Fruit fly (Drosophila melanogaster): ENCODE results near the gene CG32095.
A peak's percentile ranks its signal among the peaks of the same experiment; 100 is the strongest.

Gene CG32095

dm6 chr3L:11825560-11826153 is at the start of gene CG32095:
TSS of gene CG32095 (minus strand) at chr3L:11825732.
- peak; percentile 61 for TF ChIP-seq Eip78C (GFP tag)
- no peak for TF ChIP-seq CG1621 (tag; optimal IDR thresholded peaks at IDR 0.05)
- TF ChIP-seq esn (GFP tag; optimal IDR thresholded peaks at IDR 0.05), result peak; percentile 7

- TF ChIP-seq svp (GFP tag) (peak; percentile 61), CG7368 (GFP tag; optimal IDR thresholded peaks at IDR 0.05) (peak; percentile 19), cyc (GFP tag; optimal IDR thresholded peaks at IDR 0.05) (peak; percentile 15), OdsH (GFP tag; optimal IDR thresholded peaks at IDR 0.05) (peak; percentile 12), CG9139 (GFP tag; optimal IDR thresholded peaks at IDR 0.05) (no peak), topi (GFP tag; optimal IDR thresholded peaks at IDR 0.05) (peak; percentile 8), lz (GFP tag; optimal IDR thresholded peaks at IDR 0.05) (no peak), Eip78C (GFP tag) (peak; percentile 78), Sox15 (GFP tag; optimal IDR thresholded peaks at IDR 0.05) (no peak), salr (GFP tag; optimal IDR thresholded peaks at IDR 0.05) (peak in 1 of 2 experiments; percentile 13), ss (GFP tag; optimal IDR thresholded peaks at IDR 0.05) (peak in 1 of 2 experiments; percentile 13), CG8119 (GFP tag; IDR thresholded peaks at IDR 0.05) (0 out of 3 replicates have a peak, but pooled peaks have one; percentile 42), CG6808 (GFP tag; optimal IDR thresholded peaks at IDR 0.05) (no peak), eg (GFP tag; IDR thresholded peaks at IDR 0.05) (0 out of 3 replicates have a peak, but pooled peaks have one; percentile 32), fd59A (GFP tag; optimal IDR thresholded peaks at IDR 0.05) (no peak), acj6 (GFP tag; optimal IDR thresholded peaks at IDR 0.05) (peak; percentile 1), CG16779 (tag; optimal IDR thresholded peaks at IDR 0.05) (no peak), dsx (GFP tag; optimal IDR thresholded peaks at IDR 0.05; ENCODE audit: poor library complexity, severe bottlenecking) (no peak), Blimp-1 (GFP tag; optimal IDR thresholded peaks at IDR 0.05) (no peak), CG8319 (GFP tag; optimal IDR thresholded peaks at IDR 0.05) (no peak), Lpt (GFP tag; optimal IDR thresholded peaks at IDR 0.05) (no peak), CG10669 (GFP tag; optimal IDR thresholded peaks at IDR 0.05) (peak; percentile 35), CG32006 (GFP tag; optimal IDR thresholded peaks at IDR 0.05) (peak; percentile 17), achi (GFP tag; optimal IDR thresholded peaks at IDR 0.05) (peak; percentile 16), CG3032 (tag; optimal IDR thresholded peaks at IDR 0.05) (peak; percentile 7), pdm3 (GFP tag; optimal IDR thresholded peaks at IDR 0.05) (peak; percentile 17), Gug (GFP tag; IDR thresholded peaks at IDR 0.05) (peak; percentile 23; the same call in 1 of the 2 replicates), Smox (GFP tag; optimal IDR thresholded peaks at IDR 0.05) (peak; percentile 17), CG6163 (GFP tag; IDR thresholded peaks at IDR 0.05) (peak; percentile 56; the same call in 1 of the 3 replicates), Ets96B (tag; optimal IDR thresholded peaks at IDR 0.05) (peak; percentile 24), CG6276 (GFP tag; optimal IDR thresholded peaks at IDR 0.05) (no peak), Sox102F (GFP tag; optimal IDR thresholded peaks at IDR 0.05) (no peak), CG1621 (tag; optimal IDR thresholded peaks at IDR 0.05) (no peak)
These were observed 49.2 kb upstream of the CG32095 start for dm6 chr3L:11874758-11875157.

- TF ChIP-seq net (GFP tag; optimal IDR thresholded peaks at IDR 0.05) (no peak), vri (GFP tag; optimal IDR thresholded peaks at IDR 0.05) (no peak), CG6854 (GFP tag; optimal IDR thresholded peaks at IDR 0.05) (no peak), CG8319 (GFP tag; optimal IDR thresholded peaks at IDR 0.05) (no peak), pdm3 (GFP tag; optimal IDR thresholded peaks at IDR 0.05) (no peak), CG8632 (GFP tag; optimal IDR thresholded peaks at IDR 0.05) (no peak), CG32006 (GFP tag; optimal IDR thresholded peaks at IDR 0.05) (no peak), lz (GFP tag; optimal IDR thresholded peaks at IDR 0.05) (no peak), Eip93F (GFP tag; optimal IDR thresholded peaks at IDR 0.05) (no peak), salr (GFP tag; optimal IDR thresholded peaks at IDR 0.05) (no peak), Hr38 (GFP tag; optimal IDR thresholded peaks at IDR 0.05) (no peak)
These were observed 45.7 kb upstream of the CG32095 start, which contains the start of gene CG5906 for dm6 chr3L:11871205-11871604. TSS of gene CG5906 (minus strand) at chr3L:11871305.
